Fruit fly (Drosophila melanogaster) whole organism, prepupa: ENCODE results near the gene Acp32CD.
A peak's percentile ranks its signal among the peaks of the same experiment; 100 is the strongest.

Experiments used
- Blimp-1 ChIP-seq: fragments of 200-800 bp; sonication (Bioruptor generic); optimal IDR thresholded peaks from 3 replicates; lab custom pipeline; 2017; ENCODE audit warnings: missing biosample characterization, missing genetic modification characterization, mild to moderate bottlenecking, moderate library complexity, missing genetic modification reagents
- CG10631 ChIP-seq: fragments of 200-800 bp; sonication (Bioruptor generic); optimal IDR thresholded peaks from 2 replicates; lab custom pipeline; 2016; ENCODE audit warnings: missing biosample characterization, missing genetic modification characterization
- CG10669 ChIP-seq: fragments of 200-800 bp; sonication (Bioruptor generic); optimal IDR thresholded peaks from 3 replicates; lab custom pipeline; 2018; ENCODE audit warnings: missing biosample characterization, mild to moderate bottlenecking, missing genetic modification characterization, moderate library complexity
- CG11762 ChIP-seq: fragments of 200-800 bp; sonication (Bioruptor generic); optimal IDR thresholded peaks from 3 replicates; lab custom pipeline; 2016; ENCODE audit warnings: missing biosample characterization, missing genetic modification characterization; ENCODE audit not compliant: insufficient read depth
- CG11902 ChIP-seq: fragments of 200-800 bp; sonication (Bioruptor generic); optimal IDR thresholded peaks from 3 replicates; lab custom pipeline; 2016; ENCODE audit warnings: missing biosample characterization, missing genetic modification characterization
- CG15336 ChIP-seq: fragments of 200-800 bp; sonication (Bioruptor generic); IDR thresholded peaks from 2 replicates; pipeline ENCODE4 v1.3.6; 2022; ENCODE audit warnings: missing biosample characterization, missing genetic modification characterization
- CG1621 ChIP-seq: fragments of 200-800 bp; sonication (Bioruptor generic); optimal IDR thresholded peaks from 3 replicates; lab custom pipeline; 2018; ENCODE audit warnings: missing biosample characterization, mild to moderate bottlenecking, missing genetic modification characterization
- CG16779 ChIP-seq: fragments of 200-800 bp; sonication (Bioruptor generic); optimal IDR thresholded peaks from 3 replicates; lab custom pipeline; 2017; ENCODE audit warnings: missing biosample characterization, mild to moderate bottlenecking, missing genetic modification characterization
- CG3032 ChIP-seq: fragments of 200-800 bp; optimal IDR thresholded peaks from 2 replicates; lab custom pipeline; 2019; ENCODE audit warnings: missing biosample characterization, mild to moderate bottlenecking, missing genetic modification characterization, moderate library complexity
- CG31627 ChIP-seq: fragments of 200-800 bp; sonication (Bioruptor generic); optimal IDR thresholded peaks from 3 replicates; lab custom pipeline; 2016; ENCODE audit warnings: missing biosample characterization, missing genetic modification characterization
- CG3919 ChIP-seq: fragments of 200-800 bp; sonication (Bioruptor generic); optimal IDR thresholded peaks from 3 replicates; lab custom pipeline; 2016; ENCODE audit warnings: missing biosample characterization, missing genetic modification characterization
- CG6163 ChIP-seq: fragments of 200-800 bp; sonication (Bioruptor generic); IDR thresholded peaks from 3 replicates; pipeline ENCODE4 v1.3.6; 2022; ENCODE audit warnings: missing biosample characterization, missing genetic modification characterization
- CG6276 ChIP-seq: fragments of 200-800 bp; sonication (Bioruptor generic); optimal IDR thresholded peaks from 2 replicates; lab custom pipeline; 2017; ENCODE audit warnings: missing biosample characterization, mild to moderate bottlenecking, missing genetic modification characterization
- CG6792 ChIP-seq: fragments of 200-800 bp; sonication (Bioruptor generic); optimal IDR thresholded peaks from 3 replicates; lab custom pipeline; 2016; ENCODE audit warnings: missing biosample characterization, missing genetic modification characterization
- CG6808 ChIP-seq: fragments of 200-800 bp; sonication (Bioruptor generic); optimal IDR thresholded peaks from 3 replicates; lab custom pipeline; 2017; ENCODE audit warnings: missing biosample characterization, missing genetic modification characterization, mild to moderate bottlenecking, moderate library complexity, missing genetic modification reagents
- CG6854 ChIP-seq: fragments of 200-800 bp; sonication (Bioruptor generic); optimal IDR thresholded peaks from 2 replicates; lab custom pipeline; 2017; ENCODE audit warnings: missing biosample characterization, mild to moderate bottlenecking, missing genetic modification characterization
- CG7368 ChIP-seq: fragments of 200-800 bp; sonication (Bioruptor generic); optimal IDR thresholded peaks from 3 replicates; lab custom pipeline; 2016; ENCODE audit warnings: missing biosample characterization, missing genetic modification characterization
- CG8119 ChIP-seq: fragments of 200-800 bp; sonication (Bioruptor generic); IDR thresholded peaks from 3 replicates; pipeline ENCODE4 v1.3.6; 2022; ENCODE audit warnings: missing biosample characterization, missing genetic modification characterization
- CG8319 ChIP-seq: fragments of 200-800 bp; sonication (Bioruptor generic); optimal IDR thresholded peaks from 3 replicates; lab custom pipeline; 2016; ENCODE audit warnings: missing biosample characterization, missing genetic modification characterization
- CG8632 ChIP-seq: fragments of 200-800 bp; sonication (Bioruptor generic); optimal IDR thresholded peaks from 3 replicates; lab custom pipeline; 2016; ENCODE audit warnings: missing biosample characterization, missing genetic modification characterization
- CG9139 ChIP-seq: fragments of 200-800 bp; sonication (Bioruptor generic); optimal IDR thresholded peaks from 3 replicates; lab custom pipeline; 2017; ENCODE audit warnings: missing biosample characterization, mild to moderate bottlenecking, missing genetic modification characterization
- Eip75B ChIP-seq: fragments of 200-800 bp; sonication (Bioruptor generic); optimal IDR thresholded peaks from 3 replicates; lab custom pipeline; 2016; ENCODE audit warnings: missing biosample characterization, missing genetic modification characterization
- Eip78C ChIP-seq: fragments of 200-800 bp; sonication (Bioruptor generic); peaks from one replicate; lab custom pipeline; 2016; ENCODE audit warnings: missing biosample characterization, missing genetic modification characterization
- Eip93F ChIP-seq: fragments of 200-800 bp; sonication (Bioruptor generic); optimal IDR thresholded peaks from 2 replicates; lab custom pipeline; 2016; ENCODE audit warnings: missing biosample characterization, mild to moderate bottlenecking, missing genetic modification characterization
- Ets21C ChIP-seq: fragments of 200-800 bp; sonication (Bioruptor generic); optimal IDR thresholded peaks from 3 replicates; lab custom pipeline; 2016; ENCODE audit warnings: missing biosample characterization, missing genetic modification characterization
- Ets96B ChIP-seq: fragments of 200-800 bp; optimal IDR thresholded peaks from 2 replicates; lab custom pipeline; 2019; ENCODE audit warnings: missing biosample characterization, mild to moderate bottlenecking, missing genetic modification characterization, moderate library complexity
- Hr38 ChIP-seq: sonication (Bioruptor generic); optimal IDR thresholded peaks from 2 replicates; lab custom pipeline; 2016; ENCODE audit warnings: missing biosample characterization, missing genetic modification characterization
- Hr39 ChIP-seq: fragments of 200-800 bp; sonication (Bioruptor generic); optimal IDR thresholded peaks from 2 replicates; lab custom pipeline; 2016; ENCODE audit warnings: missing biosample characterization, missing genetic modification characterization
- Lpt ChIP-seq: fragments of 200-800 bp; sonication (Bioruptor generic); optimal IDR thresholded peaks from 3 replicates; lab custom pipeline; 2016; ENCODE audit warnings: missing biosample characterization, missing genetic modification characterization
- Met ChIP-seq: fragments of 200-800 bp; sonication (Bioruptor generic); optimal IDR thresholded peaks from 3 replicates; lab custom pipeline; 2016; ENCODE audit warnings: missing biosample characterization, missing genetic modification characterization
- OdsH ChIP-seq: fragments of 200-800 bp; sonication (Bioruptor generic); optimal IDR thresholded peaks from 3 replicates; lab custom pipeline; 2016; ENCODE audit warnings: missing biosample characterization, missing genetic modification characterization
- Smox ChIP-seq: fragments of 200-800 bp; sonication (Bioruptor generic); optimal IDR thresholded peaks from 3 replicates; lab custom pipeline; 2016; ENCODE audit warnings: missing biosample characterization, missing genetic modification characterization
- Sox102F ChIP-seq: fragments of 200-800 bp; sonication (Bioruptor generic); optimal IDR thresholded peaks from 2 replicates; lab custom pipeline; 2016; ENCODE audit warnings: missing biosample characterization, mild to moderate bottlenecking, missing genetic modification characterization
- Sox14 ChIP-seq: fragments of 200-800 bp; sonication (Bioruptor generic); optimal IDR thresholded peaks from 3 replicates; lab custom pipeline; 2016; ENCODE audit warnings: missing biosample characterization, missing genetic modification characterization
- cyc ChIP-seq: fragments of 200-800 bp; sonication (Bioruptor generic); optimal IDR thresholded peaks from 3 replicates; lab custom pipeline; 2016; ENCODE audit warnings: missing biosample characterization, missing genetic modification characterization
- eg ChIP-seq: fragments of 200-800 bp; sonication (Bioruptor generic); IDR thresholded peaks from 3 replicates; pipeline ENCODE4 v1.3.6; 2022; ENCODE audit warnings: missing biosample characterization, missing genetic modification characterization
- fd59A ChIP-seq: fragments of 200-800 bp; sonication (Bioruptor generic); optimal IDR thresholded peaks from 2 replicates; lab custom pipeline; 2017; ENCODE audit warnings: missing biosample characterization, mild to moderate bottlenecking, missing genetic modification characterization, missing genetic modification reagents
- fd85E ChIP-seq: fragments of 200-800 bp; sonication (Bioruptor generic); optimal IDR thresholded peaks from 3 replicates; lab custom pipeline; 2016; ENCODE audit warnings: missing biosample characterization, missing genetic modification characterization
- fkh ChIP-seq: fragments of 200-800 bp; sonication (Bioruptor generic); optimal IDR thresholded peaks from 3 replicates; lab custom pipeline; 2017; ENCODE audit warnings: missing biosample characterization, mild to moderate bottlenecking, missing genetic modification characterization, moderate library complexity
- lz ChIP-seq: fragments of 200-800 bp; sonication (Bioruptor generic); optimal IDR thresholded peaks from 3 replicates; lab custom pipeline; 2016; ENCODE audit warnings: missing biosample characterization, missing genetic modification characterization
- pdm3 ChIP-seq: fragments of 200-800 bp; sonication (Bioruptor generic); optimal IDR thresholded peaks from 3 replicates; lab custom pipeline; 2016; ENCODE audit warnings: missing biosample characterization, missing genetic modification characterization
- salr ChIP-seq, 2 experiments: fragments of 200-800 bp; sonication (Bioruptor generic); optimal IDR thresholded peaks; 3 replicates each; lab custom pipeline; 2016 to 2018; ENCODE audit warnings: missing biosample characterization in 2 of 2, missing genetic modification characterization in 2 of 2, mild to moderate bottlenecking in 1 of 2
- spab ChIP-seq: fragments of 200-800 bp; sonication (Bioruptor generic); optimal IDR thresholded peaks from 2 replicates; lab custom pipeline; 2017; ENCODE audit warnings: missing biosample characterization, mild to moderate bottlenecking, missing genetic modification characterization, missing genetic modification reagents
- svp ChIP-seq: fragments of 200-800 bp; sonication (Bioruptor generic); peaks from one replicate; lab custom pipeline; 2016; ENCODE audit warnings: missing biosample characterization, missing genetic modification characterization
- topi ChIP-seq: fragments of 200-800 bp; sonication (Bioruptor generic); optimal IDR thresholded peaks from 3 replicates; lab custom pipeline; 2016; ENCODE audit warnings: missing biosample characterization, missing genetic modification characterization
- vri ChIP-seq: fragments of 200-800 bp; sonication (Bioruptor generic); optimal IDR thresholded peaks from 3 replicates; lab custom pipeline; 2016; ENCODE audit warnings: missing biosample characterization, mild to moderate bottlenecking, missing genetic modification characterization

The Acp32CD gene

dm6 chr2L:11003925-11004673 is 11.3 kb upstream of the Acp32CD start, which contains the start of gene RpL9 (continued):
- peak; percentile 29 for TF ChIP-seq CG11762 (GFP tag; lab: Kevin White, UChicago)
- TF ChIP-seq Eip93F, result no peak
- TF ChIP-seq CG6808 (GFP tag; lab: Kevin White, UChicago), result no peak
- no peak for TF ChIP-seq Lpt (GFP tag; lab: Kevin White, UChicago)
- TF ChIP-seq Smox (GFP tag; lab: Kevin White, UChicago), result no peak
- no peak for TF ChIP-seq CG11902 (GFP tag; lab: Kevin White, UChicago)
- TF ChIP-seq CG9139, result no peak
- peak; percentile 44 for TF ChIP-seq CG8319 (GFP tag; lab: Kevin White, UChicago)
- peak; percentile 63 for TF ChIP-seq CG7368
- no peak for TF ChIP-seq CG6276 (GFP tag; lab: Kevin White, UChicago)
- TF ChIP-seq cyc (GFP tag; lab: Kevin White, UChicago), result peak; percentile 44
- TF ChIP-seq CG3032 (tag; lab: Kevin White, UChicago), result peak; percentile 35
- peak; percentile 71 for TF ChIP-seq topi
- TF ChIP-seq Hr38 (GFP tag; lab: Kevin White, UChicago), result no peak

- no peak for TF ChIP-seq CG3032 (tag; lab: Kevin White, UChicago)
- TF ChIP-seq CG6854, result peak; percentile 23
- no peak for TF ChIP-seq fd85E (GFP tag; lab: Kevin White, UChicago)
- TF ChIP-seq CG10669, result no peak
These were observed 10.8 kb upstream of the Acp32CD start, which contains the start of gene Nup154 for dm6 chr2L:11004674-11005045. Gene Nup154 (plus strand): TSS chr2L:11004820.

DNA sequence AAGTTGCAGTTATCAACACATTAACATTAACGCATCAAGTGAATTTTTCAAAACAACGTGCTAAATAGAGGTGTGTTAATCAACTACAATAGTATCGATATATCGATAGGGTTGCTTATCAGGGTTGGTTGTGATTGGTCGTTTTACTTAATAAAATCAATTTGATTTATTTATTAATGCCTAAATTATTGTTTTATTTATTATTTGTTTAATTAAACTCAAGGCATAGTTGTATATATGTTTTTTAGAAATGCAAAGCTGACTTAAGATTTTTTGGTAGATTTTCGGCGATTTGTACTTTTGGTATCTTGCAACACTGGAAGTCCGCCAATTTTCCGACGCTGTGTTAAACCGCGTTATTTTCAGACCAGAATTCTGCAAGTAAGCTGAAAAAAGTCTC is 4.4 kb upstream of the Acp32CD start, which contains the start of the genes Art8 and dUTPase:
Gene Art8, minus strand, starts transcription at position 88 of the 400 bp plus-strand sequence.
Gene dUTPase, plus strand, starts transcription at position 314 of the 400 bp plus-strand sequence.
- TF ChIP-seq Sox102F, result no peak
- peak; percentile 85 for TF ChIP-seq Eip78C (GFP tag; lab: Kevin White, UChicago)
- TF ChIP-seq spab (GFP tag; lab: Kevin White, UChicago), result no peak
- TF ChIP-seq CG8319 (GFP tag; lab: Kevin White, UChicago), result peak; percentile 19
- TF ChIP-seq Blimp-1 (GFP tag; lab: Kevin White, UChicago), result no peak
- TF ChIP-seq CG6163, result 0 out of 3 replicates have a peak, but pooled peaks have one; percentile 19
- TF ChIP-seq CG8119, result 0 out of 3 replicates have a peak, but pooled peaks have one; percentile 29
- peak; percentile 65 for TF ChIP-seq OdsH (GFP tag; lab: Kevin White, UChicago)
- TF ChIP-seq CG6276 (GFP tag; lab: Kevin White, UChicago), result no peak
- TF ChIP-seq Hr38 (GFP tag; lab: Kevin White, UChicago), result no peak
- no peak for TF ChIP-seq vri (GFP tag; lab: Kevin White, UChicago)
- TF ChIP-seq CG3032 (tag; lab: Kevin White, UChicago), result peak; percentile 63
- peak; percentile 13 for TF ChIP-seq CG1621 (tag; lab: Kevin White, UChicago)
- peak; percentile 70 for TF ChIP-seq CG10631 (GFP tag; lab: Kevin White, UChicago)
- TF ChIP-seq cyc (GFP tag; lab: Kevin White, UChicago), result peak; percentile 60
- TF ChIP-seq Met (GFP tag; lab: Kevin White, UChicago), result peak; percentile 66
- TF ChIP-seq CG8632 (GFP tag; lab: Kevin White, UChicago), result no peak
- no peak for TF ChIP-seq CG16779
- TF ChIP-seq Eip75B (GFP tag; lab: Kevin White, UChicago), result no peak
- TF ChIP-seq Ets96B (tag; lab: Kevin White, UChicago), result peak; percentile 56
- TF ChIP-seq pdm3, result no peak
- no peak for TF ChIP-seq Ets21C (GFP tag; lab: Kevin White, UChicago)
- no peak for TF ChIP-seq fd59A
- peak; percentile 44 for TF ChIP-seq CG31627 (GFP tag; lab: Kevin White, UChicago)
- TF ChIP-seq salr (GFP tag; optimal IDR thresholded peaks at IDR 0.05; lab: Kevin White, UChicago), result no peak
- TF ChIP-seq fkh (GFP tag; lab: Kevin White, UChicago), result no peak
- peak; percentile 62 for TF ChIP-seq CG3919 (GFP tag; lab: Kevin White, UChicago)
- TF ChIP-seq CG15336, result 0 out of 2 replicates have a peak, but pooled peaks have one; percentile 32
- TF ChIP-seq lz (GFP tag; lab: Kevin White, UChicago), result peak; percentile 58
- no peak for TF ChIP-seq Hr39 (GFP tag; lab: Kevin White, UChicago)
- TF ChIP-seq eg (GFP tag; lab: Robert Waterston, UW), result peak; percentile 40; the same call in 1 of the 3 replicates
- no peak for TF ChIP-seq fd85E (GFP tag; lab: Kevin White, UChicago)
- TF ChIP-seq topi, result peak; percentile 46
- TF ChIP-seq CG6792, result peak; percentile 51
- TF ChIP-seq Eip93F, result peak; percentile 53
- no peak for TF ChIP-seq Smox (GFP tag; lab: Kevin White, UChicago)
- peak; percentile 31 for TF ChIP-seq Sox14 (GFP tag; lab: Kevin White, UChicago)
- TF ChIP-seq svp (GFP tag; lab: Kevin White, UChicago), result no peak
